Fruit fly (Drosophila melanogaster) whole organism, embryonic: ENCODE results near the gene Polr1F.

Source experiments
- Atf-2 ChIP-seq: fragments of 200-800 bp; sonication (Bioruptor generic); optimal IDR thresholded peaks from 2 replicates; lab custom pipeline; 2016; ENCODE audit warnings: missing biosample characterization, missing genetic modification characterization
- BEAF-32 ChIP-seq: fragments of 200-800 bp; sonication (Bioruptor generic); optimal IDR thresholded peaks from 3 replicates; lab custom pipeline; 2017; ENCODE audit warnings: missing biosample characterization, missing genetic modification characterization, mild to moderate bottlenecking, moderate library complexity, missing genetic modification reagents
- CG10959 ChIP-seq: fragments of 200-800 bp; sonication (Bioruptor generic); IDR thresholded peaks from 2 replicates; pipeline ENCODE4 v1.3.6; 2022; ENCODE audit warnings: missing biosample characterization, missing genetic modification characterization
- CG10979 ChIP-seq: fragments of 200-800 bp; sonication (Bioruptor generic); optimal IDR thresholded peaks from 2 replicates; lab custom pipeline; 2018; ENCODE audit warnings: missing biosample characterization, mild to moderate bottlenecking, missing genetic modification characterization, moderate library complexity
- CG11504 ChIP-seq: fragments of 200-800 bp; sonication (Bioruptor generic); optimal IDR thresholded peaks from 3 replicates; lab custom pipeline; 2019; ENCODE audit warnings: missing biosample characterization, mild to moderate bottlenecking, missing genetic modification characterization, moderate library complexity
- CG12155 ChIP-seq: fragments of 200-800 bp; sonication (Bioruptor generic); optimal IDR thresholded peaks from 3 replicates; lab custom pipeline; 2016; ENCODE audit warnings: missing biosample characterization, missing genetic modification characterization
- CG13894 ChIP-seq: fragments of 200-800 bp; sonication (Bioruptor generic); optimal IDR thresholded peaks from 3 replicates; lab custom pipeline; 2018; ENCODE audit warnings: missing biosample characterization, mild to moderate bottlenecking, missing genetic modification characterization, moderate library complexity
- CG14014 ChIP-seq: fragments of 200-800 bp; sonication (Bioruptor generic); IDR thresholded peaks from 2 replicates; pipeline ENCODE4 v1.3.6; 2022; ENCODE audit warnings: missing biosample characterization, missing genetic modification characterization
- CG14710 ChIP-seq: fragments of 200-800 bp; sonication (Bioruptor generic); optimal IDR thresholded peaks from 3 replicates; lab custom pipeline; 2019; ENCODE audit warnings: missing biosample characterization, mild to moderate bottlenecking, missing genetic modification characterization, moderate library complexity
- CG15696 ChIP-seq: fragments of 200-800 bp; sonication (Bioruptor generic); optimal IDR thresholded peaks from 2 replicates; lab custom pipeline; 2019; ENCODE audit warnings: missing biosample characterization, mild to moderate bottlenecking, missing genetic modification characterization, moderate library complexity
- CG1602 ChIP-seq: fragments of 200-800 bp; sonication (Bioruptor generic); optimal IDR thresholded peaks from 3 replicates; lab custom pipeline; 2016; ENCODE audit warnings: missing biosample characterization, missing genetic modification characterization
- CG17612 ChIP-seq: fragments of 200-800 bp; sonication (Bioruptor generic); IDR thresholded peaks from 2 replicates; pipeline ENCODE4 v1.3.6; 2022; ENCODE audit warnings: missing biosample characterization, missing genetic modification characterization
- CG17912 ChIP-seq: fragments of 200-800 bp; sonication (Bioruptor generic); optimal IDR thresholded peaks from 2 replicates; lab custom pipeline; 2018; ENCODE audit warnings: missing biosample characterization, mild to moderate bottlenecking, missing genetic modification characterization
- CG31441 ChIP-seq: fragments of 200-800 bp; sonication (Bioruptor generic); IDR thresholded peaks from 2 replicates; pipeline ENCODE4 v1.3.6; 2022; ENCODE audit warnings: missing biosample characterization, missing genetic modification characterization
- CG4617 ChIP-seq: fragments of 200-800 bp; sonication (Bioruptor generic); optimal IDR thresholded peaks from 3 replicates; lab custom pipeline; 2016; ENCODE audit warnings: missing biosample characterization, missing genetic modification characterization, borderline replicate concordance
- CG5953 ChIP-seq: fragments of 200-800 bp; sonication (Bioruptor generic); IDR thresholded peaks from 2 replicates; pipeline ENCODE4 v1.3.6; 2022; ENCODE audit warnings: missing biosample characterization, missing genetic modification characterization
- CG6683 ChIP-seq: fragments of 200-800 bp; sonication (Bioruptor generic); optimal IDR thresholded peaks from 2 replicates; lab custom pipeline; 2017; ENCODE audit warnings: missing biosample characterization, mild to moderate bottlenecking, missing genetic modification characterization, missing genetic modification reagents
- CG6765 ChIP-seq: fragments of 200-800 bp; sonication (Bioruptor generic); optimal IDR thresholded peaks from 3 replicates; lab custom pipeline; 2017; ENCODE audit warnings: missing biosample characterization, mild to moderate bottlenecking, missing genetic modification characterization
- CG7963 ChIP-seq: fragments of 200-800 bp; sonication (Bioruptor generic); IDR thresholded peaks from 3 replicates; pipeline ENCODE4 v1.3.6; 2022; ENCODE audit warnings: missing biosample characterization, missing genetic modification characterization; ENCODE audit not compliant: partially characterized antibody
- CG9797 ChIP-seq: fragments of 200-800 bp; sonication (Bioruptor generic); optimal IDR thresholded peaks from 3 replicates; lab custom pipeline; 2018; ENCODE audit warnings: missing biosample characterization, mild to moderate bottlenecking, missing genetic modification characterization
- CrebB ChIP-seq: fragments of 200-800 bp; sonication (Bioruptor generic); optimal IDR thresholded peaks from 3 replicates; lab custom pipeline; 2018; ENCODE audit warnings: missing biosample characterization, mild to moderate bottlenecking, missing genetic modification characterization
- Dad ChIP-seq: fragments of 200-800 bp; sonication (Bioruptor generic); optimal IDR thresholded peaks from 3 replicates; lab custom pipeline; 2016; ENCODE audit warnings: missing biosample characterization, missing genetic modification characterization
- Dll ChIP-seq: fragments of 200-800 bp; sonication (Bioruptor generic); IDR thresholded peaks from 4 replicates; pipeline ENCODE4 v1.3.6; 2022; ENCODE audit warnings: missing biosample characterization, missing genetic modification characterization; ENCODE audit not compliant: partially characterized antibody
- Dref ChIP-seq: fragments of 200-800 bp; sonication (Bioruptor generic); IDR thresholded peaks from 2 replicates; pipeline ENCODE4 v1.3.6; 2022; ENCODE audit warnings: missing biosample characterization, missing genetic modification characterization
- Eip74EF ChIP-seq, 2 experiments: fragments of 200-800 bp in 1 of 2; fragments of >200 bp in 1 of 2; sonication (Bioruptor generic) in 1 of 2; optimal IDR thresholded peaks; 2 replicates each; lab custom pipeline; 2017 to 2019; ENCODE audit warnings: missing biosample characterization in 2 of 2, missing genetic modification characterization in 2 of 2, mild to moderate bottlenecking in 1 of 2, moderate library complexity in 1 of 2
- Meics ChIP-seq: fragments of 200-800 bp; sonication (Bioruptor generic); optimal IDR thresholded peaks from 2 replicates; lab custom pipeline; 2017; ENCODE audit warnings: missing biosample characterization, mild to moderate bottlenecking, missing genetic modification characterization
- Nf-YC ChIP-seq: fragments of 200-800 bp; optimal IDR thresholded peaks from 3 replicates; lab custom pipeline; 2019; ENCODE audit warnings: missing biosample characterization, mild to moderate bottlenecking, missing genetic modification characterization, moderate library complexity
- bcd ChIP-seq: fragments of 200-800 bp; sonication (Bioruptor generic); optimal IDR thresholded peaks from 2 replicates; lab custom pipeline; 2017; ENCODE audit warnings: missing biosample characterization, mild to moderate bottlenecking, missing genetic modification characterization
- cad ChIP-seq: fragments of >200 bp; optimal IDR thresholded peaks from 2 replicates; lab custom pipeline; 2017; ENCODE audit warnings: missing biosample characterization, missing genetic modification characterization
- dati ChIP-seq: fragments of 200-800 bp; sonication (Bioruptor generic); IDR thresholded peaks from 2 replicates; pipeline ENCODE4 v1.3.6; 2022; ENCODE audit warnings: missing biosample characterization, missing genetic modification characterization
- dmrt11E ChIP-seq: fragments of 200-800 bp; sonication (Bioruptor generic); optimal IDR thresholded peaks from 3 replicates; lab custom pipeline; 2018; ENCODE audit warnings: missing biosample characterization, mild to moderate bottlenecking, missing genetic modification characterization, moderate library complexity
- dysf ChIP-seq: fragments of 200-800 bp; sonication (Bioruptor generic); IDR thresholded peaks from 3 replicates; pipeline ENCODE4 v1.3.6; 2022; ENCODE audit warnings: missing biosample characterization, missing genetic modification characterization
- gro ChIP-seq: fragments of 200-800 bp; sonication (Bioruptor generic); optimal IDR thresholded peaks from 2 replicates; lab custom pipeline; 2016; ENCODE audit warnings: missing biosample characterization, missing genetic modification characterization
- ind ChIP-seq: fragments of 200-800 bp; sonication (Bioruptor generic); optimal IDR thresholded peaks from 3 replicates; lab custom pipeline; 2016; ENCODE audit warnings: missing biosample characterization, missing genetic modification characterization
- kni ChIP-seq: fragments of 200-800 bp; sonication (Bioruptor generic); optimal IDR thresholded peaks from 3 replicates; lab custom pipeline; 2017; ENCODE audit warnings: mild to moderate bottlenecking, missing biosample characterization, missing genetic modification reagents, missing genetic modification characterization
- knrl ChIP-seq: fragments of 200-800 bp; sonication (Bioruptor generic); IDR thresholded peaks from 3 replicates; pipeline ENCODE4 v1.3.6; 2022; ENCODE audit warnings: missing biosample characterization, missing genetic modification characterization; ENCODE audit not compliant: partially characterized antibody
- lov ChIP-seq, 2 experiments: fragments of 200-800 bp in 1 of 2; fragments of >200 bp in 1 of 2; sonication (Bioruptor generic) in 1 of 2; IDR thresholded peaks in 1 of 2; optimal IDR thresholded peaks in 1 of 2; 2 replicates in 1 of 2; 3 replicates in 1 of 2; pipeline versions ENCODE4 v1.3.6 to Lab custom; 2017 to 2022; ENCODE audit warnings: missing biosample characterization in 1 of 2, missing genetic modification characterization in 1 of 2
- maf-S ChIP-seq: fragments of 200-800 bp; sonication (Bioruptor generic); optimal IDR thresholded peaks from 2 replicates; lab custom pipeline; 2016; ENCODE audit warnings: missing biosample characterization, missing genetic modification characterization
- nerfin-1 ChIP-seq: fragments of 200-800 bp; sonication (Bioruptor generic); optimal IDR thresholded peaks from 3 replicates; lab custom pipeline; 2019; ENCODE audit warnings: missing biosample characterization, mild to moderate bottlenecking, missing genetic modification characterization, moderate library complexity
- pan ChIP-seq, 4 experiments: fragments of >200 bp in 3 of 4; fragments of 200-800 bp in 1 of 4; sonication (Bioruptor generic) in 1 of 4; optimal IDR thresholded peaks in 3 of 4; IDR thresholded peaks in 1 of 4; 2 replicates each; pipeline versions ENCODE4 v1.3.6 to Lab custom; 2017 to 2022; ENCODE audit warnings: missing biosample characterization in 2 of 4, missing genetic modification characterization in 2 of 4, mixed read lengths in 1 of 4
- phol ChIP-seq: fragments of 200-800 bp; sonication (Bioruptor generic); optimal IDR thresholded peaks from 3 replicates; lab custom pipeline; 2018; ENCODE audit warnings: missing biosample characterization, mild to moderate bottlenecking, missing genetic modification characterization, moderate library complexity
- run ChIP-seq: fragments of 200-800 bp; sonication (Bioruptor generic); optimal IDR thresholded peaks from 3 replicates; lab custom pipeline; 2018; ENCODE audit warnings: missing biosample characterization, mild to moderate bottlenecking, missing genetic modification characterization
- scrt ChIP-seq: fragments of 200-800 bp; sonication (Bioruptor generic); optimal IDR thresholded peaks from 2 replicates; lab custom pipeline; 2018; ENCODE audit warnings: missing biosample characterization, mild to moderate bottlenecking, missing genetic modification characterization, moderate library complexity
- sd ChIP-seq: fragments of 200-800 bp; sonication (Bioruptor generic); optimal IDR thresholded peaks from 3 replicates; lab custom pipeline; 2018; ENCODE audit warnings: missing biosample characterization, mild to moderate bottlenecking, missing genetic modification characterization, moderate library complexity
- so ChIP-seq: fragments of 200-800 bp; sonication (Bioruptor generic); IDR thresholded peaks from 3 replicates; pipeline ENCODE4 v1.3.6; 2022; ENCODE audit warnings: missing biosample characterization, missing genetic modification characterization
- sqz ChIP-seq: fragments of 200-800 bp; sonication (Bioruptor generic); optimal IDR thresholded peaks from 3 replicates; lab custom pipeline; 2018; ENCODE audit warnings: missing biosample characterization, mild to moderate bottlenecking, missing genetic modification characterization
- ttk ChIP-seq: fragments of 200-800 bp; sonication (Bioruptor generic); IDR thresholded peaks from 2 replicates; pipeline ENCODE4 v2.1.2; 2022; ENCODE audit warnings: missing biosample characterization, missing genetic modification characterization
- zf30C ChIP-seq: fragments of 200-800 bp; sonication (Bioruptor generic); optimal IDR thresholded peaks from 3 replicates; lab custom pipeline; 2018; ENCODE audit warnings: missing biosample characterization, mild to moderate bottlenecking, missing genetic modification characterization

The Polr1F gene

dm6 chr2L:6950096-6950495, 42.5 kb upstream of the Polr1F start, which contains the start of the genes Gas41 and SA1 (continued):
- TF ChIP-seq Meics (GFP tag; lab: Kevin White, UChicago): peak; percentile 86
- TF ChIP-seq Nf-YC (tag; lab: Kevin White, UChicago): no peak
- peak; percentile 84 for TF ChIP-seq knrl
- peak; percentile 65 for TF ChIP-seq scrt (GFP tag; lab: Kevin White, UChicago)
- peak; percentile 69; the same call in 3 of the 4 replicates for TF ChIP-seq Dll
- TF ChIP-seq nerfin-1 (tag; lab: Kevin White, UChicago): peak; percentile 85
- TF ChIP-seq dati (GFP tag; lab: Robert Waterston, UW): no peak
- TF ChIP-seq sd (tag; lab: Kevin White, UChicago): no peak
- peak; percentile 65 for TF ChIP-seq CG17612 (GFP tag; lab: Robert Waterston, UW)
- peak; percentile 79 for TF ChIP-seq CrebB
- TF ChIP-seq CG1602 (GFP tag; lab: Kevin White, UChicago): peak; percentile 92
- peak; percentile 92 for TF ChIP-seq ind (GFP tag; lab: Kevin White, UChicago)
- TF ChIP-seq CG4617 (GFP tag; lab: Kevin White, UChicago): peak; percentile 92
- TF ChIP-seq kni (GFP tag; lab: Kevin White, UChicago): no peak
- no peak for TF ChIP-seq ttk (GFP tag; lab: Robert Waterston, UW)
- peak; percentile 58 for TF ChIP-seq bcd
- peak; percentile 94 for TF ChIP-seq phol (tag; lab: Kevin White, UChicago)
- peak; percentile 91 for TF ChIP-seq CG13894 (tag; lab: Kevin White, UChicago)
- no peak for TF ChIP-seq dysf (GFP tag; lab: Robert Waterston, UW)
- peak; percentile 26 for TF ChIP-seq CG17912 (GFP tag; lab: Kevin White, UChicago)
- TF ChIP-seq CG9797 (GFP tag; lab: Kevin White, UChicago): peak; percentile 30
- TF ChIP-seq CG14014: peak; percentile 95
- no peak for TF ChIP-seq Eip74EF (GFP tag; optimal IDR thresholded peaks at IDR 0.05; lab: Kevin White, UChicago)
- TF ChIP-seq CG10979: peak; percentile 69
- TF ChIP-seq sqz (GFP tag; lab: Kevin White, UChicago): no peak
- TF ChIP-seq lov (optimal IDR thresholded peaks at IDR 0.05; lab: Kevin White, UChicago): no peak
- TF ChIP-seq lov (GFP tag; IDR thresholded peaks at IDR 0.05; lab: Robert Waterston, UW): 0 out of 3 replicates have a peak, but pooled peaks have one; percentile 65
- no peak for TF ChIP-seq CG5953 (GFP tag; lab: Robert Waterston, UW)
- peak; percentile 76 for TF ChIP-seq Dref (GFP tag; lab: Robert Waterston, UW)
- no peak; the same call in 1 of the 2 replicates for TF ChIP-seq CG31441 (GFP tag; lab: Robert Waterston, UW)
- TF ChIP-seq CG7963 (GFP tag; lab: Robert Waterston, UW): 0 out of 3 replicates have a peak, but pooled peaks have one; percentile 25
- TF ChIP-seq cad (GFP tag; lab: Kevin White, UChicago): no peak
- TF ChIP-seq so (GFP tag; lab: Robert Waterston, UW): no peak
- no peak for TF ChIP-seq Atf-2 (GFP tag; lab: Kevin White, UChicago)
- no peak for TF ChIP-seq maf-S (GFP tag; lab: Kevin White, UChicago)
- peak; percentile 96 for TF ChIP-seq CG14710 (tag; lab: Kevin White, UChicago)
- TF ChIP-seq CG6765 (GFP tag; lab: Kevin White, UChicago): peak; percentile 76
- no peak for TF ChIP-seq Dad (GFP tag; lab: Kevin White, UChicago)
- peak; percentile 30 for TF ChIP-seq CG12155 (GFP tag; lab: Kevin White, UChicago)
- no peak for TF ChIP-seq CG11504 (tag; lab: Kevin White, UChicago)
- TF ChIP-seq zf30C (GFP tag; lab: Kevin White, UChicago): no peak
- TF ChIP-seq CG6683 (GFP tag; lab: Kevin White, UChicago): peak; percentile 64
- TF ChIP-seq pan (optimal IDR thresholded peaks at IDR 0.05; lab: Kevin White, UChicago): no peak
- TF ChIP-seq pan (GFP tag; optimal IDR thresholded peaks at IDR 0.05 in 1 of 2, IDR thresholded peaks at IDR 0.05 in 1 of 2): peak in 1 of 2 experiments; percentile 92
- TF ChIP-seq gro (GFP tag; lab: Kevin White, UChicago): peak; percentile 41
- TF ChIP-seq BEAF-32 (GFP tag; lab: Kevin White, UChicago): peak; percentile 88
- TF ChIP-seq CG15696 (tag; lab: Kevin White, UChicago): peak; percentile 93
- TF ChIP-seq run (tag; lab: Kevin White, UChicago): peak; percentile 66
- no peak for TF ChIP-seq CG10959
- TF ChIP-seq dmrt11E (tag; lab: Kevin White, UChicago): peak; percentile 82
